Fruit fly (Drosophila melanogaster) ovary, adult (tissue): ENCODE results near the gene CG9286.

Experiments used
- CG17801 ChIP-seq: fragments of 200-800 bp; optimal IDR thresholded peaks from 2 replicates; lab custom pipeline; 2019; ENCODE audit warnings: missing biosample characterization, mild to moderate bottlenecking, missing genetic modification characterization, moderate library complexity; ENCODE audit not compliant: partially characterized antibody

CG9286 gene

DNA sequence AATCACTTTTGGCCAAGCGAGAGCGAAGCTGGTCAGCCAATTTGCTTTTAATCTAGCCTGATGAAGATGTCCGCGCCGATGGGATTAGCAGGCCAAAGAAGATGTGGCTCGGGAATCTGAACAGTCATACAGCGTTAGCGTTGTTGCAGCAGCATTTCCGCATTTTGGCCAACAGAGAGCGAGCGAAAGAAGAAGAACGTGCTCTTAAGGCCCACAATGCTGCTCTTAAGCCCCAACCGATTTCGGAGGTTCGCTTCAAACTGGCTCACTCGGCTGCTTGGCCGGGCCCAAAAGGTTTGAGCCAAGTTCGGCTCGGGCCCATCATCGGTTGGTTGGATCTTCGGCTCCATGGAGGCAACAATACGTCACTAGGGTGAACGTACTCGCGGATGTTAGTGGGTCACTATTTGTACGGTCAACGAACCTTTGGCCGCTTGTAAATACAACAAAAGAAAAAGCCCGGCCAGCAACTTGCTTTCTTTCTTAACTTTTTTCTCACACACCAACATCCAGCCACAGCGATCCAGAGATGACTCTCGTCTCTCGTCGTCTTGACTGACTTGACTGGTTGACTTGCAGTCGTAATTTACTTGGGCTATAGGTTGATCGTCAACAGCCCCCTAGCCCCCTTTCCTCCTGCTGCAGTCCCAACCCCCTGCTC lies 9.0 kb downstream of the CG9286 start:
- no peak for TF ChIP-seq CG17801

dm6 chr3R:13790820-13791219 lies 10.1 kb downstream of the CG9286 start:
- TF ChIP-seq CG17801, result no peak

DNA sequence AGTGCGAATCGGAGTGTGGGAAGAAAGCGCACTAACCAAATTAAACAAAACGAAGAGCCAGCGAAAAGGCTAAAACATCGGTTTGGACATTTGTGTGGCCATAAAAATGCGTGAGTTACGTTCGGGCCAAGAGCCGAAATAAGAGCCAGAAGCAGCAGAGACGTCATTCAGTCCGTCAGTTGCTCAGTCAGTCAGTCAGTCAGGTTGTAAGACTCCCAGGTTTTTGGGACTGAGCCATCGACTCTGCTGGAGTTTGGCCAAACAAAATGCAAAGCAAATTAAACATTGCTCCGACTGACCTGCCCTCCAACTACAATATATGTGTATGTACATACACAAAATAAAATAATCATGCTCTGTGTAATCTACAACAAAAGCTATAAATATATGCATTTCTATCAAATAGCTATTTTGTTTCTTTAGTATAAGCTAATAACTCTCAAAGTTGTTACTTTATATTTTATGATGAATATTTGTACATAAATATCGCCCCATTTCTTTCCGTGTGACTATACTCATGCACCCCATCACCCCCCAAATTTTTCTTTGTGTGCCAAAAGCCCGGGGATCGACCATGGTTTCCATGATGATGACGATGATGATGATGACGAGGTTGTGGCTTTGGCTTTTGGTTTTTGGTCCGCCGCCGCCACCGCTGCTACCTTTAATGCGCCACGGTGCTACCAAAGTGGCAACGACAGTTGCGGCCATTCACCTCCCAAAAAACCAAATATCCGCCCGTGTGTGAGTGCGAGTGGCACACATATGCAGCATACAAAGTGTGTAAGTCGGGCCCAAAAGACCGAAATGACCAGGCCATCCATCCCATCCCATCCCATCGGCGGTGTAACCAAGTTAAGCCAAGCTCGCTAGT lies 12.6 kb downstream of the CG9286 start:
- TF ChIP-seq CG17801, result no peak

DNA sequence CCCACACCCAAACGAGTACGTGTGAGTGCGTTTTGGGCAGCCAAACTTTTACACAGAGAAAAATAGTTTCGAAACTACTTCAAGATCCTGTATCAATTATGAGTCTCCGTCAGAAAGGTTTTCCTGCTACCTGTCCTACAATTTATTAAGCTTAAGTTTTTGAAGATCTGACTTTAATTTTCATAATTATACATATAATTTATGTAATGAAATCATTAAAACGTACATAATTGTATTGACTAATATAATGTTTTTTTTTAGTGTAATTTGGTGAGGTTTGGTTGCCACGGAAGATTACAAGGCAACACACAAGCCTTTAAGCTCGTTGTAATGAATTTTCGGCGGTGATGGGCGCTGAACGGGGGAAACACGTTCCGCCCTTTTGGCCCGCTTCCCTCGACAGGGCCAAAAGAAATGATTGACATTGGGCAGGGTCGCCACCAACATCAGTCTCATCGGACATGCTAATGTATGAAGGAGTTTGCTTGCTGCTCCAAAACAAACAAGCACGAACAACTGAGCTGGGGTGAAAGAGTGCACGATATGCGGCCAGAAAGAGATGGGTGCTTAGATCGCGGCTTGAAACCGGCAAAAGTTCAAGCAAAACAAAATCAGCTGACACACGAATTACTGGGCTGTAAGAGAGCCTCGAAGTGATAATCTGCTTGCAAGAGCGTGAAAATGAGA lies 13.4 kb downstream of the CG9286 start:
- TF ChIP-seq CG17801, result no peak

DNA sequence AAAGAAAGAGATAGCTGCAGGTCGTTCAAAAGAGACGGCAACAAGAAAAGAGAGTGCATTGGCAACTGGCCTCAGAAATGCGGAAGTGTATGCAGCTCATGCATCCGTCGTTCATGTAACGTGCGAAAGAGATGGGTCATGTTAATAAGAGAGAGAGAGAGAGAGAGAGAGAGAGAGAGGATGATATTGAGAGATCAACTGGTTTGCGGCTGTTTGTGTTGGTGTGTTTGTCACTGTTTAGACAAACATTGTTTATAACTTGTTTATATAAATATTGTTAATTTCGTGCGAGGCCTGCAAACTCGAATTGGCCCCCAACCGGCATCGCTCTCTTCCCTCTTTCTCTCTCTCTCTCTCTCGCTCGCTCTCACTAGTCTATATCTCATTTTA lies 13.9 kb downstream of the CG9286 start:
- no peak for TF ChIP-seq CG17801

dm6 chr3R:13796071-13796470 lies 15.3 kb downstream of the CG9286 start:
- TF ChIP-seq CG17801, result no peak

DNA sequence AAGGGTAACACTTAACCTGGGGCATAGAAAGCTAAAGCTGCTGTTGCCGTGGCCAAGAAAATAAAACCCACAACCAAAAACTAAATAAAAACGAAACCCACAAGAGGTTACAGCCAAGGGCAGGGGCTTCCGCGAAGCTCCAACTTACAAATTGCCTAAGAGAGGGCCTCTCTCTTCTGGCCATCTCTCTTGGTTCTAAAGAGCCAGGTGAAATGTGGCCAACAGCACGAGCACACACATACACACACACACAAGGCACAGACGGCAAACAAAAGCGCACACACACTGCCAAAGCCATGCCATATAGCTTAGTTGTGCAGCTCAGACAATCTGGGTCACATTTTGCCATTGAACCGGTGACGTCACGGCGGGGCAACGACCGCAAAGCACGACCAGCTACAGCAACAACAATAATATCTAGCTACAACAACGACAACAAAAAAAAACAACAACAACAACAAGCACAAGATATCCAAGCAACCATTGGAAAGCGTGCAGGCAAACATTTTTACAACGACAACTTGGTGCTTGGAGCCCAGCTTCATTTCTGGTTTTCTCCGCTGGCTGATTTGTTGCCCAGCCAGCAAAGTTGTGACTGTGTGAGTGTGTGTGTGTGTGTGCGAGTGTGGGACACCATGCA lies 16.0 kb downstream of the CG9286 start:
- no peak for TF ChIP-seq CG17801

dm6 chr3R:13797269-13797677 lies 16.5 kb downstream of the CG9286 start:
- TF ChIP-seq CG17801, result no peak

dm6 chr3R:13797823-13798446 lies 17.2 kb downstream of the CG9286 start:
- no peak for TF ChIP-seq CG17801

DNA sequence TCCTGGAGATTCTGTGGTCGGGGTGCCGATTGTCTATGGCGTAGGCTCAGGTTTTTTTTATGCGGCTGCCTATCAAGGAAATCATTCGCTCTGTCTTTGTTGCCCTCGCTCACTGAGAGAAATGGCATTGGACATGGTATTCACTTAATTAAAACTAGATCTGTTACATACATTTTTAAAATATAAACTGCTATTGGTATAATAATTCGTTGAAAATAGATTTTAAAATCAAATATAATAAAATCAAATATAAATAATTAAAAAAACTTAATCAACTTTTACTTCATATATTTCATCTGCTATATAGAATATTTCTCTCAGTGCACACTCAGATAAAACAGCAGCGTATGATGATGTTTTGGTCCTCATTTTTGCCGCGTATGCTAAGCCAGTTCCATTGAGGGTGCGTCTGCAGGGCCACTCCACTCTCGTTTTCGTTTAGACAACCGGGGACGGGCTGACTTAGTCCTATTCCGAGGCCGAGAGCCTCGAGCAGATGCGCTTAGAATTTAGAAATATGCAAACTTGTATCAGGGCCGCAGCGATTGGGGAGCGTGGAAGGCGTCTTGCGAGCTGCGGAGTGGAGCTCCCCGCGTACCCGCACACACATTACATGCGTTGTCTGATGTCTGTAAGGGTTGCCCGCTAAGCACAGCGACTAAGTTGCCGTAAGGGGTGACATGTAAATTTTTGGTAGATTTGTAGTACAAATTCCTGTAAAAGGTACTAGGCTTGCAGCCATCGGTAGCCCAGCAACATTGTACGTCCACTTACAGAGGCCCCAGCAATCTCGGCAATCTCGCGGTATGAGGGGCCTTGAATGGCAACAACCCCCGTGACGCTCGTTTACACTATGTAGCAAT lies 19.0 kb downstream of the CG9286 start:
- no peak for TF ChIP-seq CG17801

- no peak for TF ChIP-seq CG17801
These were observed 19.7 kb downstream of the CG9286 start for dm6 chr3R:13800430-13800848.

- TF ChIP-seq CG17801, result no peak
These were observed 20.7 kb downstream of the CG9286 start for dm6 chr3R:13801184-13802056.

dm6 chr3R:13802057-13802817 lies 21.5 kb downstream of the CG9286 start:
- no peak for TF ChIP-seq CG17801
